Fruit fly (Drosophila melanogaster): ENCODE measurements around the gene robl37BC.

robl37BC gene

dm6 chr2L:19021278-19022220, 10.9 kb downstream of the robl37BC start (continued):
- TF ChIP-seq CG17829 (tag; optimal IDR thresholded peaks at IDR 0.05) (peak; percentile 75), eve (GFP tag; optimal IDR thresholded peaks at IDR 0.05) (no peak), Gsc (GFP tag; IDR thresholded peaks at IDR 0.05) (no peak), Myb (GFP tag; optimal IDR thresholded peaks at IDR 0.05) (peak; percentile 24), Nf-YC (tag; optimal IDR thresholded peaks at IDR 0.05) (peak; percentile 71), sisA (GFP tag; IDR thresholded peaks at IDR 0.05) (peak; percentile 49), bowl (GFP tag; IDR thresholded peaks at IDR 0.05) (no peak), Dfd (GFP tag; optimal IDR thresholded peaks at IDR 0.05) (no peak), Eip74EF (GFP tag; optimal IDR thresholded peaks at IDR 0.05) (peak in 1 of 2 experiments; percentile 80), CG10366 (GFP tag; IDR thresholded peaks at IDR 0.05) (peak; percentile 71), Atf3 (GFP tag; optimal IDR thresholded peaks at IDR 0.05) (no peak), Dip3 (GFP tag; optimal IDR thresholded peaks at IDR 0.05) (no peak), Ets97D (GFP tag; optimal IDR thresholded peaks at IDR 0.05) (no peak), Sry-β (GFP tag; optimal IDR thresholded peaks at IDR 0.05) (no peak), CG8478 (optimal IDR thresholded peaks at IDR 0.05) (no peak), CG9876 (GFP tag; optimal IDR thresholded peaks at IDR 0.05) (no peak), CG9727 (GFP tag; optimal IDR thresholded peaks at IDR 0.05) (peak; percentile 74), NfI (GFP tag; optimal IDR thresholded peaks at IDR 0.05) (peak; percentile 83), CG9437 (GFP tag; optimal IDR thresholded peaks at IDR 0.05) (peak; percentile 76), CG15696 (tag; optimal IDR thresholded peaks at IDR 0.05) (peak; percentile 8), CG18599 (GFP tag; optimal IDR thresholded peaks at IDR 0.05) (peak; percentile 91), dysf (GFP tag; IDR thresholded peaks at IDR 0.05) (peak; percentile 87), CG13123 (GFP tag; optimal IDR thresholded peaks at IDR 0.05) (peak; percentile 13), TFAM (GFP tag; optimal IDR thresholded peaks at IDR 0.05) (no peak), bsh (GFP tag; optimal IDR thresholded peaks at IDR 0.05) (peak; percentile 81 to 82), run (tag; optimal IDR thresholded peaks at IDR 0.05) (peak; percentile 72), CG11695 (GFP tag; IDR thresholded peaks at IDR 0.05) (peak; percentile 79), Nf-YA (GFP tag; IDR thresholded peaks at IDR 0.05) (peak; percentile 38; the same call in 1 of the 2 replicates), CG2199 (GFP tag; IDR thresholded peaks at IDR 0.05) (0 out of 3 replicates have a peak, but pooled peaks have one; percentile 43), NC2β (GFP tag; optimal IDR thresholded peaks at IDR 0.05) (no peak), Bdp1 (GFP tag; optimal IDR thresholded peaks at IDR 0.05) (peak; percentile 35), Hr39 (optimal IDR thresholded peaks at IDR 0.05) (no peak), H15 (GFP tag; IDR thresholded peaks at IDR 0.05) (peak; percentile 17; the same call in 1 of the 3 replicates), vnd (GFP tag; IDR thresholded peaks at IDR 0.05; ENCODE audit: partially characterized antibody) (no peak), CG6254 (GFP tag; optimal IDR thresholded peaks at IDR 0.05) (peak; percentile 49), hbn (GFP tag; IDR thresholded peaks at IDR 0.05; ENCODE audit: partially characterized antibody) (no peak), ftz-f1 (GFP tag; optimal IDR thresholded peaks at IDR 0.05) (no peak), aop (GFP tag; IDR thresholded peaks at IDR 0.05) (no peak), CG17359 (tag; optimal IDR thresholded peaks at IDR 0.05) (peak; percentile 72), dmrt11E (tag; optimal IDR thresholded peaks at IDR 0.05) (peak; percentile 55), CG12219 (GFP tag; optimal IDR thresholded peaks at IDR 0.05) (peak; percentile 66), pita (GFP tag; optimal IDR thresholded peaks at IDR 0.05) (no peak), CG1529 (GFP tag; optimal IDR thresholded peaks at IDR 0.05) (peak; percentile 85), Ssrp (tag; optimal IDR thresholded peaks at IDR 0.05) (peak; percentile 77), CG3838 (GFP tag; optimal IDR thresholded peaks at IDR 0.05) (no peak), gfzf (GFP tag; optimal IDR thresholded peaks at IDR 0.05) (no peak), Lim3 (GFP tag; IDR thresholded peaks at IDR 0.05) (no peak), hkb (optimal IDR thresholded peaks at IDR 0.05) (no peak), hkb (GFP tag; IDR thresholded peaks at IDR 0.05) (peak; percentile 70)

Data from whole organism, embryonic.